Worm (Caenorhabditis elegans): ENCODE results near the gene sri-29.

The sri-29 gene

DNA sequence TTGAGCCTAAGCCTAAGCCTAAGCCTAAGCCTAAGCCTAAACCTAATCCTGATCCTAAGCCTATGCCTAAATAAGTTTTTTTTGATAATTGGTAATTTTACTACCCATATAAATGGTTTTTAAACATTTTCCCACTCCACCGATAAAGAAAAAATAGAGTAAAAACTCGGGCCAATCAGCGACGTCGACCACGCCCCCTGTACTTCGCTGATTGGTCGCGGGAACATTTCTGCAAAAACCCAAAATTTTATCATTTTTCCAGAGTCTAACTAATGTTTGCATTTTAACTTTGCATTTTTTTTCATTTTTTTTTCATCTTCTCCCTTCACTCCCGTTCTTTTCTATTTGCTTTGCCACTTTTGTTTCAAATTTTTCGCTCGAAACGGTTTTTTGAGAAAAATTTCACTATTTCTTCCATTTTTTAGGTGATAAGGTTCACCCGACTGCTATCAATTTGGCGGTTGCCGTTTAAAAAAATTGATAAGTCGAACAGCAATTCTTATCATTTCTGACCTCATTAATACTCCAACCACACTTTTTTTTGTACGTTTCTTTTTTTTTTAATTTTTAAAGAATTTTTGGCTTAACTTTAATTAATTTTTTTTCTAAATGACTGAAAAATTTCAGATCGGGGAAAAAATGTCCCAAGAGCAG, 29.8 kb upstream of the sri-29 start, which contains the start of gene C41H7.2:
Gene C41H7.2 (plus strand): TSS at position 622 of the 654 bp plus-strand sequence.
- TF ChIP-seq elt-3 (tag; optimal IDR thresholded peaks at IDR 0.05) = no peak
- no peak for TF ChIP-seq cnd-1 (tag; optimal IDR thresholded peaks at IDR 0.05)
- no peak for TF ChIP-seq unc-120 (tag; optimal IDR thresholded peaks at IDR 0.05; ENCODE audit: poor library complexity, severe bottlenecking)
- no peak for TF ChIP-seq ceh-83 (GFP tag; optimal IDR thresholded peaks at IDR 0.05)
- no peak for TF ChIP-seq mep-1 (tag; optimal IDR thresholded peaks at IDR 0.05)
- TF ChIP-seq ham-2 (GFP tag; optimal IDR thresholded peaks at IDR 0.05) = no peak
- no peak for TF ChIP-seq nhr-237 (tag; optimal IDR thresholded peaks at IDR 0.05)
- no peak for TF ChIP-seq ceh-43 (GFP tag; optimal IDR thresholded peaks at IDR 0.05)
- TF ChIP-seq nhr-2 (tag; optimal IDR thresholded peaks at IDR 0.05) = no peak
- TF ChIP-seq blmp-1 (tag; optimal IDR thresholded peaks at IDR 0.05) = no peak
- TF ChIP-seq sptf-1 (tag; optimal IDR thresholded peaks at IDR 0.05) = no peak
- no peak for TF ChIP-seq pha-4 (tag; optimal IDR thresholded peaks at IDR 0.05)
- TF ChIP-seq drap-1 (GFP tag; optimal IDR thresholded peaks at IDR 0.05) = no peak
- no peak for TF ChIP-seq unc-39 (tag; optimal IDR thresholded peaks at IDR 0.05)
- no peak for TF ChIP-seq zip-8 (tag; optimal IDR thresholded peaks at IDR 0.05)
- TF ChIP-seq lin-13 (tag; optimal IDR thresholded peaks at IDR 0.05) = no peak
- TF ChIP-seq nhr-76 (tag; optimal IDR thresholded peaks at IDR 0.05) = no peak
- no peak for TF ChIP-seq ces-1 (GFP tag; optimal IDR thresholded peaks at IDR 0.05)
- no peak for TF ChIP-seq elt-1 (tag; optimal IDR thresholded peaks at IDR 0.05; ENCODE audit: borderline replicate concordance, insufficient read depth)
- no peak for TF ChIP-seq ceh-39 (tag; optimal IDR thresholded peaks at IDR 0.05)

DNA sequence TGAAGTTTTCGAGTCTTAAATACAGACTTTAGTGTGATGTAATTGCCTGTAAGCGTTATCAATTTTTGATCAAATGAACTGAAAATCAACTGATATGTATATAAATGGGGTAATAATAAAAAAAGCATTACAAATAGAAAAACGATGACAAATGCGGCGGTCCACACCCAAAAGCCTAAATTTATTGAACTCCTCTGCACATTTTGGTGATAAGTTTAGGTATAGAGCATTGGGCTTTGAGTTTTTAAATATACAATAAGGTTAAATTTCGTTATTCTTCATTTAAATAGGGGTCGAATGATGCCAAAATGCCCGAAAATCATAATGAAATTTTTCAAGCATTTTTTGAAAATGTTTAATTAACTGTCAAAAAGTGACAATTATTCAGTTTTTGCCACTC, 24.3 kb upstream of the sri-29 start, which contains the start of gene clec-3:
Gene clec-3 (minus strand): TSS at position 101 of the 400 bp plus-strand sequence.
- TF ChIP-seq mab-5 (tag; optimal IDR thresholded peaks at IDR 0.05) (no peak), unc-120 (tag; optimal IDR thresholded peaks at IDR 0.05; ENCODE audit: poor library complexity, severe bottlenecking) (no peak), zip-8 (tag; optimal IDR thresholded peaks at IDR 0.05) (no peak), nhr-12 (tag; optimal IDR thresholded peaks at IDR 0.05) (no peak), cnd-1 (tag; optimal IDR thresholded peaks at IDR 0.05) (no peak), snpc-4 (tag; optimal IDR thresholded peaks at IDR 0.05) (no peak)

DNA sequence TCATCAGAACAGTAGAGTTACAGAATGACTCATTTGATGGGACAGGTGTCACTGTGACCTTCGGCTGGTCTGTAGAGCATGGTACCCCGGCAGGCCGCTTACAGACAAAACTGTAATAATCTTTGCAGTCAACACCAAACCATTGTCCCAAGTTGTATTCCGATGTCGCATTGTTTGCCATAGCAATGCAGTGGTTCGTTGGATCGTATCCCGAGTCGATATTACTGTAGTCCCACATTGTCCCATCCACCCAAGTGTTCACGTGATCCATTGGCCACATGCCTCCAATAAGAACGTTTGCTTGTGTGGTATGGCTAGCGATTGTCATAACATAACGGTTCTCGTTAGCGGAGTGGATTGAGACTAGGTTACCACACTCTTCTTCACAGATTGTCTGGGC, 23.2 kb upstream of the sri-29 start:
- no peak for TF ChIP-seq nhr-237 (tag; optimal IDR thresholded peaks at IDR 0.05)
- TF ChIP-seq snpc-4 (tag; optimal IDR thresholded peaks at IDR 0.05) = no peak
- no peak for TF ChIP-seq ceh-39 (tag; optimal IDR thresholded peaks at IDR 0.05)
- no peak for TF ChIP-seq blmp-1 (tag; optimal IDR thresholded peaks at IDR 0.05)

DNA sequence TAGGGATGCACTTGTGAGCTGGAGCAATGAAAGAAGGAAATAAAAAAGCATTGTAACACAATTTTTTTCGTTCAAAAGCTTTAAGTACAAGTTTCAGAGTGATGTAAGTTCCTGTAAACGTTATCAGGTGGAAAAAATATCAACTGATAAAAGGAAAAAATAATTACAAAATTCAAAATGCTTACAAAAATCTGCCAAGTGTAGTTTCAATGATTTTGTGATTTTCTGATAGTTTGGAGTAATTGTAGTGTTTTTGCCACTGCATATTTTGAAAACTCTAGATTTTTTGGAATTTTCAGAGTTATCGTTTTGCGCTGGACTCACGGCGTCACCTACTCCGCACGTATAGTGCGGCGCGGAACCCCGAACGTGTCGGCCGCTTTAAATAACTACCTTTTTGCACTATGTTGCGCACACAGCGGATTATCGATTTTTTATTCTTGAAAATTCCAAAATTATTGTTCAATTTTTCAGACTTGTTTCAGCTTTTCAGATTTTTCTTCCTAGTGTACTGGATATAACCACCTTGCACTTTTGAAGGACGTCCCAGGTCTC, 20.7 kb upstream of the sri-29 start, which contains the start of gene clec-2:
Gene clec-2 (minus strand): TSS at position 51 of the 555 bp plus-strand sequence.
- TF ChIP-seq pha-4 (tag; optimal IDR thresholded peaks at IDR 0.05) (no peak), sptf-1 (tag; optimal IDR thresholded peaks at IDR 0.05) (no peak), lin-32 (GFP tag; optimal IDR thresholded peaks at IDR 0.05) (no peak), ceh-43 (GFP tag; optimal IDR thresholded peaks at IDR 0.05) (no peak), bed-3 (GFP tag; optimal IDR thresholded peaks at IDR 0.05) (no peak), mep-1 (tag; optimal IDR thresholded peaks at IDR 0.05) (no peak), nhr-2 (tag; optimal IDR thresholded peaks at IDR 0.05) (no peak), nhr-237 (tag; optimal IDR thresholded peaks at IDR 0.05) (no peak), ceh-83 (GFP tag; optimal IDR thresholded peaks at IDR 0.05) (no peak), elt-3 (tag; optimal IDR thresholded peaks at IDR 0.05) (no peak), nhr-28 (tag; optimal IDR thresholded peaks at IDR 0.05) (no peak), ham-2 (GFP tag; optimal IDR thresholded peaks at IDR 0.05) (no peak), unc-120 (tag; optimal IDR thresholded peaks at IDR 0.05; ENCODE audit: poor library complexity, severe bottlenecking) (no peak)

DNA sequence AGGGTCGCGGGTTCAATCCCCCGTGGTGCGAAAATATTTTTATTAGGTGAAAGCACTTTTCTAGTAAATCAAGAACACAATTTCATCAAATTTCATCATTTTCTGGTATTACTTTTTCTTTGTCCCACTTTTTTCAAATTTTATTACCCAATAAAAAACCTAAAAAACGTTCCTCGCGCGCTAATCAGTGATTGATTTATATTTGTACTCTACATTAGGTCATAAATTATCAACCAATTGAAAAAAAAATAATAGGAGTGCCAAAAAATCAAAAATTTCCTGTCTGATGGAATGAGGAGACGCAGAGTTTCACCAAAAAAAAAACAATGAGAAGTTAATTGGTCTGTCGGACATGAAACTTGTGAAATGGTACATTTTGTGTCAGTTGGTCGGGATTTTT, 19.5 kb upstream of the sri-29 start:
- no peak for TF ChIP-seq lsy-2 (tag; optimal IDR thresholded peaks at IDR 0.05)
- TF ChIP-seq nhr-237 (tag; optimal IDR thresholded peaks at IDR 0.05) = no peak
- TF ChIP-seq mab-5 (tag; optimal IDR thresholded peaks at IDR 0.05) = no peak
- TF ChIP-seq nhr-2 (tag; optimal IDR thresholded peaks at IDR 0.05) = no peak
- TF ChIP-seq unc-62 (GFP tag; optimal IDR thresholded peaks at IDR 0.05) = no peak
- no peak for TF ChIP-seq drap-1 (GFP tag; optimal IDR thresholded peaks at IDR 0.05)
- no peak for TF ChIP-seq cnd-1 (tag; optimal IDR thresholded peaks at IDR 0.05)
- TF ChIP-seq nhr-76 (tag; optimal IDR thresholded peaks at IDR 0.05) = no peak
- TF ChIP-seq nhr-28 (tag; optimal IDR thresholded peaks at IDR 0.05) = no peak
- TF ChIP-seq bed-3 (GFP tag; optimal IDR thresholded peaks at IDR 0.05) = no peak
- no peak for TF ChIP-seq tbx-8 (GFP tag; optimal IDR thresholded peaks at IDR 0.05)
- no peak for TF ChIP-seq ztf-11 (tag; optimal IDR thresholded peaks at IDR 0.05)
- TF ChIP-seq unc-39 (tag; optimal IDR thresholded peaks at IDR 0.05) = no peak
- no peak for TF ChIP-seq lin-13 (tag; optimal IDR thresholded peaks at IDR 0.05)
- no peak for TF ChIP-seq ceh-39 (tag; optimal IDR thresholded peaks at IDR 0.05)
- no peak for TF ChIP-seq nhr-12 (tag; optimal IDR thresholded peaks at IDR 0.05)
- no peak for TF ChIP-seq pha-4 (tag; optimal IDR thresholded peaks at IDR 0.05)

Data from whole organism, mixed stage, embryonic.